Fruit fly (Drosophila melanogaster): ENCODE measurements around the gene qin.

qin gene

DNA sequence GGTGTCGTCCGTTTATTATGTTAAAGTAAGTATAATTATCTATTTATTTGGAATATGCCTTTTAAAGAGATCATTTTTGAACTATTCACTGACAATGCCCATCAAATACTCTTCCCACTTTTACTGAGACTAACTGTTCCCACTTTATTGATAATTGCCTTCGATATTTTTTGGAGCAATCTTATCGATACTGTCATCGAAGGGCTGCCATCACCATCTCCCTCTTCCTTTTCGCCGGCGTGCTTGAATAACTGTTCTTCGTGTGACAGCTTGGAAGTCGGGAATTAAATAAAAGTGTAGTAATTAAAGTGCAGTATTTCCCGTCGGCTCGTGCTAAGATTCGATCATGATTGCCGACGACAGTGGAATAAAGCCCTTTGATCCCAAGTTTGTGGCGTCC, at the start of gene qin:
Gene qin, plus strand, starts transcription at position 274 of the 400 bp plus-strand sequence.
- TF ChIP-seq pad (GFP tag; optimal IDR thresholded peaks at IDR 0.05) (peak; percentile 3), CG33017 (tag; optimal IDR thresholded peaks at IDR 0.05) (no peak), ovo (GFP tag; optimal IDR thresholded peaks at IDR 0.05) (peak; percentile 18), CG7045 (GFP tag; optimal IDR thresholded peaks at IDR 0.05) (no peak), Mnt (GFP tag; optimal IDR thresholded peaks at IDR 0.05) (no peak)

DNA sequence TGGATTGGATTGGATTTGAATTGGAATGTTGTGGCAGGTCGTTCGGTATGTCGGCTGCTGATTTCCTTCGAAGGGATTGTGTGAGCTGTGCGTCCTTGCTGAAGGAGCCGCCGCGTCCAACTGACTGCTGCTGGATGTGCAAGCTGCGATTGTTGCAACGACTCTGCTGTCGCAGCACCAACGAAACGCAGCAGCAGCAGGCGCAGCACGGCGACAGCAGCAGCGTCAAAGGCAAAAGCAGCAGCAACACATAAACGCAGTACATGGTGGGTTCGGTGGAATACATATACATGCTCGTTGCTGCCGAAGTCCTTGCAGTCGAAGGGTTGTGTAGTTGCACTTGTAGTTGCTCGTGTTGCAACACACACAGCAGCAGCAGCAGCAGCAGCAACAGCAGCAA, 45.3 kb upstream of the qin start, which contains the start of gene fru:
Gene fru, minus strand, starts transcription at position 101 of the 400 bp plus-strand sequence.
- TF ChIP-seq CG11617 (GFP tag; optimal IDR thresholded peaks at IDR 0.05) (no peak), cnc (optimal IDR thresholded peaks at IDR 0.05) (no peak), CG14711 (tag; optimal IDR thresholded peaks at IDR 0.05) (no peak)

DNA sequence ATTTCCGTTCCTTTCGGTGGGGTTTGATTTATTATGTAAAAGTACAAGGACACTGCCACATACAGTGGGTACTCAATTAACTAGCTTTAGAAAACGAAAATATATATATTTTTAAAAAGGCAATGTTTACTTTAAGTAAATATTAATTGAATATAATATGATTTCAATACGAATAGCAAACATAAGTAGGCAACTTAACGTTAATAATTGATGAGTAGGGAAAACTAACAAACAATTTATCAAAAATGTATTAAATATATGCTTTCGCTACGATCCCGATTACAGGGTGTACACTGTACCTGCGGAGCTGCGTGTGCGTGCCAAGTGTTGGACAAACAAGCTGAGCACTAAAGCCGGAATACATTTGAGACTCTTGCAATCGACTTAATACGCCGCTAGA, 44.7 kb upstream of the qin start:
- no peak for TF ChIP-seq Crg-1 (GFP tag; optimal IDR thresholded peaks at IDR 0.05)
- no peak for TF ChIP-seq tj (GFP tag; optimal IDR thresholded peaks at IDR 0.05)
- TF ChIP-seq bab1 (GFP tag; optimal IDR thresholded peaks at IDR 0.05) = no peak
- no peak for TF ChIP-seq CG1620 (GFP tag; optimal IDR thresholded peaks at IDR 0.05)
- TF ChIP-seq CG33017 (tag; optimal IDR thresholded peaks at IDR 0.05) = peak; percentile 83
- peak; percentile 22 for TF ChIP-seq CG11617 (GFP tag; optimal IDR thresholded peaks at IDR 0.05)
- TF ChIP-seq CG14711 (tag; optimal IDR thresholded peaks at IDR 0.05) = peak; percentile 39
- no peak for TF ChIP-seq Mnt (GFP tag; optimal IDR thresholded peaks at IDR 0.05)
- no peak for TF ChIP-seq ovo (GFP tag; optimal IDR thresholded peaks at IDR 0.05)
- no peak for TF ChIP-seq kay (GFP tag; ENCODE audit: borderline replicate concordance)
- no peak for TF ChIP-seq cic (GFP tag; optimal IDR thresholded peaks at IDR 0.05)
- TF ChIP-seq CG7045 (GFP tag; optimal IDR thresholded peaks at IDR 0.05) = peak; percentile 75
- TF ChIP-seq CG5204 (GFP tag; optimal IDR thresholded peaks at IDR 0.05) = peak; percentile 28
- TF ChIP-seq CG12768 (GFP tag; optimal IDR thresholded peaks at IDR 0.05) = peak; percentile 53
- TF ChIP-seq toe (GFP tag; optimal IDR thresholded peaks at IDR 0.05) = peak; percentile 23
- peak; percentile 60 for TF ChIP-seq Clk (GFP tag; optimal IDR thresholded peaks at IDR 0.05)
- peak; percentile 53 for TF ChIP-seq CG7101 (tag; optimal IDR thresholded peaks at IDR 0.05)
- TF ChIP-seq pad (GFP tag; optimal IDR thresholded peaks at IDR 0.05) = no peak
- TF ChIP-seq Hr96 (GFP tag; optimal IDR thresholded peaks at IDR 0.05) = no peak
- TF ChIP-seq cnc (optimal IDR thresholded peaks at IDR 0.05) = no peak

DNA sequence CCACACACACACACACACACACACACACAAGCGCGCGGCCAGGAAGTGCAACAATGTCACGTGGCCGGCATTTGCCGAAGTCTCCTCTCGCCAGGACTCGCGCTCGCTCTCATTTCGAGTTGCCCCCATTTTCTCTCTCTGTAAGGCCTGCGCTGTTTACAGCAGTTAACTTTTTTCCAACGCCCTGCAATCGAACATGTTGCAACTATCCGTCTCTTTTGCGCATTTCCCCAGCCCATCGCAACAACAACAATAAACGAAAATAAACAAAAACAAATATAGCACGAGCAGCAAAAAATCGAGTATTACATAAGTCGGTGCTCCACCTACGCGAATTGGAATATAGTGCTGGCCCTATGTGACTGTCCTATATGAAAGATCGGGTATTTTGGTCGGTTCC, 43.9 kb upstream of the qin start:
- peak; percentile 79 for TF ChIP-seq pad (GFP tag; optimal IDR thresholded peaks at IDR 0.05)
- no peak for TF ChIP-seq CG12768 (GFP tag; optimal IDR thresholded peaks at IDR 0.05)

DNA sequence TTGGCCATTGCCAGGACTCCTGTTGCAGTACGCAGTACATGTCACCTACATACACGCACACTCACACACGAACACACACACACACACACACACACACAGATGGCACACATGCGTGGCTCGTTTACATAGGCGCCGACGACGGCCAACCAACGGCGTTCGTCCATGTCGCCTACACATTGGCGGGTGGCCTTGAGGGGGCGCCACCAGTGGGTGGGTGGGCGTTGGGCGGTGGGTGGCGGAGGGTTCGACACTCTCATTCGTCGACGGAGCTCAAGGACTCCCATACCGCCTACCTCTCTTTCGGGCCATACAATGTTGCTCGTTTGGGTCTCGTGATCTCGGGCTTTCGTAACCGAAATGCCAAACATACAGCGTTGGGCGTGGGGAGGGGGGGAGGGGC, 42.0 kb upstream of the qin start:
- TF ChIP-seq CG5204 (GFP tag; optimal IDR thresholded peaks at IDR 0.05) (no peak), CG12768 (GFP tag; optimal IDR thresholded peaks at IDR 0.05) (no peak), pad (GFP tag; optimal IDR thresholded peaks at IDR 0.05) (peak; percentile 36)

DNA sequence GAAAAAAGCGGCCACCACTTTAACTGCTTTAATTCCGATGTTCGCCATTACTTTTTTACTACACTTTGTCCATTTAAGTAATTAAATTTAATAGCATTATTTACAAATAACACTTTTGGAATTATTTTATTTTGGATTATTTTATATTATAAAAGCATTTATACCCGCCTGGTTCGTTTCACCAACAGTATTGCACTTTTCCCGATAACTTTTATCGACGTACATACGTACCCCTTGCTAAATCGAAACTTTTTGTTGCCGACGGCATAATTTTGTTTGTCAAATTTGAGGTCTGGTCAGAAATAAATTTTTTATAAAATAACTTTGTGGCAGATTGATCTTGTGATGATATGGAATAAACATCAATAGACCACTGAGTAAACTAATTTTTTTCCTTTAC, 31.3 kb upstream of the qin start, which contains the start of gene CG7691:
Gene CG7691, plus strand, starts transcription at position 301 of the 400 bp plus-strand sequence.
- no peak for TF ChIP-seq pad (GFP tag; optimal IDR thresholded peaks at IDR 0.05)
- no peak for TF ChIP-seq CG7045 (GFP tag; optimal IDR thresholded peaks at IDR 0.05)
- no peak for TF ChIP-seq cic (GFP tag; optimal IDR thresholded peaks at IDR 0.05)

DNA sequence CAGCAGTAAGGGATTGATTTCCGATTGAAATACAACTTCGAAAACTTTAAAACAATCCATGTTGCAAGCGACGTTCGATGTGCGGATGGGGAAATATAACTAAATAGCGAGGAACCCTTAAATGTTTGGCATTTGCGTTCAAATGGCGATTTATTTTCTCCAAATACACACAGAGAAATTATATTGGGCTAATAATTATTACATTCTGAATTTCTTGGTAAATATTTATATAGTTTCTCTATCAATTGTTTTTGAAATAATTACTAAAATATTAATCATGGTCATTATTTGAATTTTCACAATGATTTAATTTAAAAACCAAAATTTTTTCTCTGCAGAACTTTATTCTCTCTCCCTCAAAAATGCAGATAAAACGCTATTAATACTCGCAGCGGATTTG, 25.8 kb upstream of the qin start, which contains the start of the genes CG43210 and hemo:
Gene CG43210, minus strand, starts transcription at position 101 of the 400 bp plus-strand sequence.
Gene hemo, minus strand, starts transcription at position 101 of the 400 bp plus-strand sequence.
- no peak for TF ChIP-seq Crg-1 (GFP tag; optimal IDR thresholded peaks at IDR 0.05)

DNA sequence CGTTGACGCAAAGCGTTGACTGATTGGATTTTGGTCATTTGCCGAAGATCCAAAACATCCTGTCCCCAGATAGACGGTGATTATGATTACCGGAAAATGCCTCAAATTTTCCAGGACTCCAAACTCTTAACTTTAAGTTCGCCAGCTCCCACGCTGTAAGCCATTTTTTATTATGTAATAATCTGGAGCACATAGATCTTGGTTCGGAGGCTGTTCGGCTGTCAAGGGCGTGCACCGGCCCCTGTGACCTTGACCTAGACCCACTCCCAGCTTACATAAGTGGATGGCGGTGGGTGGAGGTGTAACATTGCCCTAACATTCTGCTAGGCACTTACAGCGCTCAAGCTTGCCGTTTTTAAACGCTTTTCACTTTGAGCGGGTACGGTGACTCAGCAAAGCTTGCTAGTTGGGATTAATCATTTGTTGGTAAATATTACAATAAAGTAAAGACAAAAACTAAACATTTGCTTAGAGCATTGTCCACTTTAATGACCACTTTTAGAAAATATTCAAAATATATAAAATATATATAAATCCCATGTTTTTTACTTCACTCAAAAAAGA, 18.5 kb upstream of the qin start:
- TF ChIP-seq CG11617 (GFP tag; optimal IDR thresholded peaks at IDR 0.05) = no peak
- peak; percentile 74 for TF ChIP-seq kay (GFP tag; ENCODE audit: borderline replicate concordance)
- no peak for TF ChIP-seq CG12768 (GFP tag; optimal IDR thresholded peaks at IDR 0.05)
- TF ChIP-seq cnc (optimal IDR thresholded peaks at IDR 0.05) = peak; percentile 88 to 97
